Fruit fly (Drosophila melanogaster): Measurements from ENCODE around the gene Hex-t1.

dm6 chr3R:26425005-26425404 lies 23.9 kb upstream of the Hex-t1 start, which contains the start of gene CG6503:
- no peak for TF ChIP-seq pan (optimal IDR thresholded peaks at IDR 0.05)
- TF ChIP-seq psq (optimal IDR thresholded peaks at IDR 0.05): no peak
- no peak for TF ChIP-seq EcR (GFP tag; optimal IDR thresholded peaks at IDR 0.05)
- TF ChIP-seq usp (GFP tag; optimal IDR thresholded peaks at IDR 0.05): no peak
- TF ChIP-seq CG8478 (optimal IDR thresholded peaks at IDR 0.05): no peak
